Worm (Caenorhabditis elegans): ENCODE results near the gene ten-1.

The ten-1 gene

DNA sequence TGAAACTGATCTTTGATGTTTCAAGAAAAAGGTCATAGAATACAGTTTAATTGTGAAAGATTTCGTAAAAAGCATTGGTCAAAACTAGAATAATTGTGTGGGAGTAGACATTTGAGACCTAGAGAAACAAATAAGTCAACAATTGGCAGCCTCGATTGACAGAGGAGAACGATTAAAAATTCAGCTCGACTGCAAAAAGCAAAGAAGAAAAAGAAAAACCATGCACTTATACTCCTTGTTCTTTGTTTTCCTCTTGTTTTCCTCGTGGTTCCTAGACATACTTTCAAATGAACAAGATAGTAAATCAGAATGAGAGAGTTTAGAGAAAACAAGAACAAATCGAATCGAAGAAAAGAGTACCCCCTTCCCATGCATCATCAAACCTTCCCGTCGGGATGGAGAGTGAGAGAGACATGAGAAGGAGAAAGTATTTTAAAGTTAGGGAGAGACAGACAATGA, 36.7 kb downstream of the ten-1 start (continued):
- TF ChIP-seq alr-1 (tag; optimal IDR thresholded peaks at IDR 0.05; ENCODE audit: borderline replicate concordance) (no peak), fos-1 (tag; optimal IDR thresholded peaks at IDR 0.05) (no peak), hlh-4 (tag; optimal IDR thresholded peaks at IDR 0.05) (no peak), ceh-88 (GFP tag; IDR thresholded peaks at IDR 0.05) (no peak), C34B4.2 (tag; optimal IDR thresholded peaks at IDR 0.05) (no peak), irx-1 (tag; optimal IDR thresholded peaks at IDR 0.05) (no peak), egl-13 (tag; optimal IDR thresholded peaks at IDR 0.05) (no peak), dpl-1 (GFP tag; optimal IDR thresholded peaks at IDR 0.05) (peak; percentile 36 to 45 (median 40)), aly-2 (tag; optimal IDR thresholded peaks at IDR 0.05) (no peak), lin-39 (tag; optimal IDR thresholded peaks at IDR 0.05) (no peak), nhr-84 (tag; optimal IDR thresholded peaks at IDR 0.05) (no peak), lin-35 (GFP tag; optimal IDR thresholded peaks at IDR 0.05) (peak; percentile 33 to 70), mdl-1 (tag; optimal IDR thresholded peaks at IDR 0.05) (peak in 1 of 2 experiments; percentile 56), tbx-2 (tag; optimal IDR thresholded peaks at IDR 0.05) (peak; percentile 40), nhr-90 (tag; optimal IDR thresholded peaks at IDR 0.05; ENCODE audit: poor library complexity) (peak; percentile 34), egl-27 (tag; optimal IDR thresholded peaks at IDR 0.05) (no peak), C04F5.9 (tag; optimal IDR thresholded peaks at IDR 0.05) (no peak), nhr-28 (tag; optimal IDR thresholded peaks at IDR 0.05) (no peak), unc-98 (GFP tag; IDR thresholded peaks at IDR 0.05) (no peak), lir-3 (tag; optimal IDR thresholded peaks at IDR 0.05; ENCODE audit: poor library complexity) (peak; percentile 11), lsy-2 (tag; optimal IDR thresholded peaks at IDR 0.05) (peak; percentile 33 to 72), skn-1 (tag; optimal IDR thresholded peaks at IDR 0.05) (no peak), ces-1 (GFP tag; optimal IDR thresholded peaks at IDR 0.05) (no peak), zip-4 (GFP tag; optimal IDR thresholded peaks at IDR 0.05) (no peak), sup-37 (GFP tag; optimal IDR thresholded peaks at IDR 0.05) (no peak), lin-13 (GFP tag; optimal IDR thresholded peaks at IDR 0.05) (no peak), dsc-1 (tag; optimal IDR thresholded peaks at IDR 0.05) (no peak), mef-2 (tag; optimal IDR thresholded peaks at IDR 0.05) (no peak), unc-30 (tag; optimal IDR thresholded peaks at IDR 0.05) (no peak), sox-4 (tag; optimal IDR thresholded peaks at IDR 0.05) (no peak), snpc-4 (tag; optimal IDR thresholded peaks at IDR 0.05) (no peak), ceh-90 (tag; optimal IDR thresholded peaks at IDR 0.05) (no peak), ztf-11 (tag; optimal IDR thresholded peaks at IDR 0.05) (no peak), F16B12.6 (tag; optimal IDR thresholded peaks at IDR 0.05) (no peak), fkh-8 (tag; optimal IDR thresholded peaks at IDR 0.05) (no peak), efl-1 (optimal IDR thresholded peaks at IDR 0.05) (peak; percentile 22 to 49), efl-1 (GFP tag; optimal IDR thresholded peaks at IDR 0.05 in 1 of 2) (peak in 1 of 2 experiments; percentile 22), lin-14 (GFP tag; optimal IDR thresholded peaks at IDR 0.05) (peak; percentile 83), jun-1 (tag; optimal IDR thresholded peaks at IDR 0.05) (no peak), lin-15B (tag; optimal IDR thresholded peaks at IDR 0.05) (no peak), ztf-4 (tag; optimal IDR thresholded peaks at IDR 0.05) (no peak), nhr-77 (tag; optimal IDR thresholded peaks at IDR 0.05) (no peak), sptf-1 (tag; optimal IDR thresholded peaks at IDR 0.05) (no peak), vab-15 (tag; optimal IDR thresholded peaks at IDR 0.05) (no peak), C16A3.4 (tag; optimal IDR thresholded peaks at IDR 0.05) (peak; percentile 42), nhr-12 (tag; optimal IDR thresholded peaks at IDR 0.05) (no peak), mab-9 (GFP tag; IDR thresholded peaks at IDR 0.05) (no peak), ceh-82 (tag; optimal IDR thresholded peaks at IDR 0.05) (peak in 1 of 3 experiments; percentile 9), ceh-63 (GFP tag; optimal IDR thresholded peaks at IDR 0.05) (no peak), tlp-1 (tag; optimal IDR thresholded peaks at IDR 0.05) (no peak), hpl-2 (GFP tag; optimal IDR thresholded peaks at IDR 0.05) (no peak), isw-1 (GFP tag; IDR thresholded peaks at IDR 0.05) (no peak), pax-3 (tag; optimal IDR thresholded peaks at IDR 0.05) (no peak), fkh-10 (GFP tag; optimal IDR thresholded peaks at IDR 0.05) (no peak)

All from whole organism, L1 larva.